Fruit fly (Drosophila melanogaster) whole organism, embryonic: Measurements from ENCODE around the gene CG17906.
A peak's percentile ranks its signal among the peaks of the same experiment; 100 is the strongest.

Experiments
- BtbVII ChIP-seq: fragments of 200-800 bp; sonication (Bioruptor generic); optimal IDR thresholded peaks from 3 replicates; lab custom pipeline; 2017; ENCODE audit warnings: missing biosample characterization, mild to moderate bottlenecking, missing genetic modification characterization
- Bteb2 ChIP-seq: fragments of 200-800 bp; sonication (Bioruptor generic); optimal IDR thresholded peaks from 2 replicates; lab custom pipeline; 2016; ENCODE audit warnings: missing biosample characterization, missing genetic modification characterization
- CG10321 ChIP-seq: fragments of 200-800 bp; sonication (Bioruptor generic); IDR thresholded peaks from 2 replicates; pipeline ENCODE4 v1.3.6; 2022; ENCODE audit warnings: missing biosample characterization, missing genetic modification characterization
- CG10979 ChIP-seq: fragments of 200-800 bp; sonication (Bioruptor generic); optimal IDR thresholded peaks from 2 replicates; lab custom pipeline; 2018; ENCODE audit warnings: missing biosample characterization, mild to moderate bottlenecking, missing genetic modification characterization, moderate library complexity
- CG11247 ChIP-seq: fragments of 200-800 bp; sonication (Bioruptor generic); IDR thresholded peaks from 2 replicates; pipeline ENCODE4 v1.3.6; 2022; ENCODE audit warnings: missing biosample characterization, missing genetic modification characterization
- CG11456 ChIP-seq: fragments of 200-800 bp; sonication (Bioruptor generic); IDR thresholded peaks from 3 replicates; pipeline ENCODE4 v1.3.6; 2022; ENCODE audit warnings: missing biosample characterization, missing genetic modification characterization
- CG11696 ChIP-seq: fragments of 200-800 bp; sonication (Bioruptor generic); IDR thresholded peaks from 2 replicates; pipeline ENCODE4 v1.3.6; 2022; ENCODE audit warnings: missing biosample characterization, missing genetic modification characterization
- CG11723 ChIP-seq: fragments of 200-800 bp; sonication (Bioruptor generic); optimal IDR thresholded peaks from 2 replicates; lab custom pipeline; 2017; ENCODE audit warnings: missing biosample characterization, mild to moderate bottlenecking, missing genetic modification characterization
- CG13624 ChIP-seq: fragments of 200-800 bp; sonication (Bioruptor generic); optimal IDR thresholded peaks from 2 replicates; lab custom pipeline; 2016; ENCODE audit warnings: missing biosample characterization, missing genetic modification characterization
- CG15269 ChIP-seq: fragments of 200-800 bp; sonication (Bioruptor generic); optimal IDR thresholded peaks from 2 replicates; lab custom pipeline; 2018; ENCODE audit warnings: missing biosample characterization, mild to moderate bottlenecking, missing genetic modification characterization, moderate library complexity
- CG15601 ChIP-seq: fragments of 200-800 bp; sonication (Bioruptor generic); optimal IDR thresholded peaks from 3 replicates; lab custom pipeline; 2019; ENCODE audit warnings: missing biosample characterization, mild to moderate bottlenecking, missing genetic modification characterization, moderate library complexity
- CG2889 ChIP-seq: fragments of 200-800 bp; sonication (Bioruptor generic); IDR thresholded peaks from 3 replicates; pipeline ENCODE4 v1.3.6; 2022; ENCODE audit warnings: missing biosample characterization, missing genetic modification characterization
- CG32767 ChIP-seq: fragments of 200-800 bp; sonication (Bioruptor generic); IDR thresholded peaks from 2 replicates; pipeline ENCODE4 v1.3.6; 2022; ENCODE audit warnings: missing biosample characterization, missing genetic modification characterization
- CG3995 ChIP-seq: fragments of 200-800 bp; sonication (Bioruptor generic); optimal IDR thresholded peaks from 3 replicates; lab custom pipeline; 2016; ENCODE audit warnings: missing biosample characterization, missing genetic modification characterization
- CG7928 ChIP-seq: fragments of 200-800 bp; sonication (Bioruptor generic); optimal IDR thresholded peaks from 2 replicates; lab custom pipeline; 2017; ENCODE audit warnings: missing biosample characterization, mild to moderate bottlenecking, missing genetic modification characterization
- CG8478 ChIP-seq: fragments of >200 bp; optimal IDR thresholded peaks from 2 replicates; lab custom pipeline; 2018
- CG9609 ChIP-seq: fragments of 200-800 bp; sonication (Bioruptor generic); optimal IDR thresholded peaks from 3 replicates; lab custom pipeline; 2016; ENCODE audit warnings: missing biosample characterization, missing genetic modification characterization
- Doc2 ChIP-seq: fragments of 200-800 bp; sonication (Bioruptor generic); IDR thresholded peaks from 2 replicates; pipeline ENCODE4 v1.3.6; 2022; ENCODE audit warnings: missing biosample characterization, missing genetic modification characterization
- Ets65A ChIP-seq: fragments of 200-800 bp; sonication (Bioruptor generic); peaks from one replicate; lab custom pipeline; 2016; ENCODE audit warnings: missing biosample characterization, missing genetic modification characterization
- HmgZ ChIP-seq: fragments of 200-800 bp; sonication (Bioruptor generic); optimal IDR thresholded peaks from 2 replicates; lab custom pipeline; 2018; ENCODE audit warnings: missing biosample characterization, mild to moderate bottlenecking, missing genetic modification characterization
- Med ChIP-seq: fragments of 200-800 bp; sonication (Bioruptor generic); peaks from one replicate; lab custom pipeline; 2016; ENCODE audit warnings: missing biosample characterization, missing genetic modification characterization, mild to moderate bottlenecking, inconsistent platforms, moderate library complexity
- Mrtf ChIP-seq: fragments of 200-800 bp; sonication (Bioruptor generic); IDR thresholded peaks from 3 replicates; pipeline ENCODE4 v1.3.6; 2022; ENCODE audit warnings: missing biosample characterization, missing genetic modification characterization
- Neu2 ChIP-seq: fragments of 200-800 bp; sonication (Bioruptor generic); optimal IDR thresholded peaks from 3 replicates; lab custom pipeline; 2016; ENCODE audit warnings: missing biosample characterization, missing genetic modification characterization, borderline replicate concordance
- Nf-YB ChIP-seq: fragments of 200-800 bp; sonication (Bioruptor generic); optimal IDR thresholded peaks from 3 replicates; lab custom pipeline; 2019; ENCODE audit warnings: missing biosample characterization, mild to moderate bottlenecking, missing genetic modification characterization, moderate library complexity
- Rfx ChIP-seq: fragments of 200-800 bp; sonication (Bioruptor generic); IDR thresholded peaks from 2 replicates; pipeline ENCODE4 v1.3.6; 2022; ENCODE audit warnings: missing biosample characterization, missing genetic modification characterization
- Vsx1 ChIP-seq: fragments of 200-800 bp; sonication (Bioruptor generic); optimal IDR thresholded peaks from 2 replicates; lab custom pipeline; 2017; ENCODE audit warnings: missing biosample characterization, mild to moderate bottlenecking, missing genetic modification characterization, missing genetic modification reagents
- Xbp1 ChIP-seq: fragments of 200-800 bp; sonication (Bioruptor generic); optimal IDR thresholded peaks from 3 replicates; lab custom pipeline; 2016; ENCODE audit warnings: missing biosample characterization, mild to moderate bottlenecking, missing genetic modification characterization
- aop ChIP-seq: fragments of 200-800 bp; sonication (Bioruptor generic); IDR thresholded peaks from 2 replicates; pipeline ENCODE4 v1.3.6; 2022; ENCODE audit warnings: missing biosample characterization, missing genetic modification characterization
- ash1 ChIP-seq: fragments of 200-800 bp; sonication (Bioruptor generic); optimal IDR thresholded peaks from 2 replicates; lab custom pipeline; 2018; ENCODE audit warnings: missing biosample characterization, mild to moderate bottlenecking, missing genetic modification characterization
- btn ChIP-seq: fragments of 200-800 bp; sonication (Bioruptor generic); optimal IDR thresholded peaks from 2 replicates; lab custom pipeline; 2016; ENCODE audit warnings: missing biosample characterization, missing genetic modification characterization
- cg ChIP-seq: fragments of 200-800 bp; sonication (Bioruptor generic); optimal IDR thresholded peaks from 3 replicates; lab custom pipeline; 2019; ENCODE audit warnings: missing biosample characterization, mild to moderate bottlenecking, missing genetic modification characterization, moderate library complexity
- dimm ChIP-seq: fragments of 200-800 bp; sonication (Bioruptor generic); IDR thresholded peaks from 2 replicates; pipeline ENCODE4 v1.3.6; 2022; ENCODE audit warnings: missing biosample characterization, missing genetic modification characterization
- dpn ChIP-seq, 2 experiments: fragments of 200-800 bp; sonication (Bioruptor generic); optimal IDR thresholded peaks; 3 replicates each; lab custom pipeline; 2016; ENCODE audit warnings: missing biosample characterization in 2 of 2, missing genetic modification characterization in 2 of 2
- ems ChIP-seq: fragments of 200-800 bp; sonication (Bioruptor generic); optimal IDR thresholded peaks from 3 replicates; lab custom pipeline; 2016; ENCODE audit warnings: missing biosample characterization, missing genetic modification characterization
- esg ChIP-seq: fragments of 200-800 bp; sonication (Bioruptor generic); conservative IDR thresholded peaks from 2 replicates; pipeline ENCODE4 v1.3.6; 2022; ENCODE audit warnings: missing biosample characterization, missing genetic modification characterization
- gcm ChIP-seq: fragments of 200-800 bp; sonication (Bioruptor generic); optimal IDR thresholded peaks from 2 replicates; lab custom pipeline; 2019; ENCODE audit warnings: missing biosample characterization, mild to moderate bottlenecking, missing genetic modification characterization, moderate library complexity
- grau ChIP-seq: fragments of 200-800 bp; optimal IDR thresholded peaks from 3 replicates; lab custom pipeline; 2019; ENCODE audit warnings: missing biosample characterization, mild to moderate bottlenecking, missing genetic modification characterization, moderate library complexity
- her ChIP-seq: fragments of 200-800 bp; sonication (Bioruptor generic); optimal IDR thresholded peaks from 2 replicates; lab custom pipeline; 2016; ENCODE audit warnings: missing biosample characterization, missing genetic modification characterization
- hkb ChIP-seq, 2 experiments: fragments of 200-800 bp in 1 of 2; fragments of >200 bp in 1 of 2; sonication (Bioruptor generic) in 1 of 2; IDR thresholded peaks in 1 of 2; optimal IDR thresholded peaks in 1 of 2; 2 replicates each; pipeline versions ENCODE4 v1.3.6 to Lab custom; 2017 to 2022; ENCODE audit warnings: missing biosample characterization in 1 of 2, missing genetic modification characterization in 1 of 2
- ind ChIP-seq: fragments of 200-800 bp; sonication (Bioruptor generic); optimal IDR thresholded peaks from 3 replicates; lab custom pipeline; 2016; ENCODE audit warnings: missing biosample characterization, missing genetic modification characterization
- kah ChIP-seq: fragments of 200-800 bp; sonication (Bioruptor generic); optimal IDR thresholded peaks from 2 replicates; lab custom pipeline; 2018; ENCODE audit warnings: missing biosample characterization, mild to moderate bottlenecking, missing genetic modification characterization
- mld ChIP-seq: fragments of 200-800 bp; sonication (Bioruptor generic); IDR thresholded peaks from 3 replicates; pipeline ENCODE4 v1.3.6; 2022; ENCODE audit warnings: missing biosample characterization, missing genetic modification characterization; ENCODE audit not compliant: partially characterized antibody
- pita ChIP-seq: fragments of 200-800 bp; sonication (Bioruptor generic); optimal IDR thresholded peaks from 2 replicates; lab custom pipeline; 2017; ENCODE audit warnings: missing biosample characterization, mild to moderate bottlenecking, missing genetic modification characterization
- ranshi ChIP-seq: fragments of 200-800 bp; sonication (Bioruptor generic); IDR thresholded peaks from 2 replicates; pipeline ENCODE4 v1.3.6; 2022; ENCODE audit warnings: missing biosample characterization, missing genetic modification characterization
- stc ChIP-seq: fragments of 200-800 bp; sonication (Bioruptor generic); IDR thresholded peaks from 2 replicates; pipeline ENCODE4 v1.3.6; 2022; ENCODE audit warnings: missing biosample characterization, missing genetic modification characterization
- stwl ChIP-seq: fragments of 200-800 bp; sonication (Bioruptor generic); optimal IDR thresholded peaks from 3 replicates; lab custom pipeline; 2018; ENCODE audit warnings: missing biosample characterization, mild to moderate bottlenecking, missing genetic modification characterization, moderate library complexity
- tap ChIP-seq: fragments of 200-800 bp; optimal IDR thresholded peaks from 3 replicates; lab custom pipeline; 2019; ENCODE audit warnings: missing biosample characterization, mild to moderate bottlenecking, missing genetic modification characterization, moderate library complexity
- tgo ChIP-seq: fragments of 200-800 bp; sonication (Bioruptor generic); IDR thresholded peaks from 3 replicates; pipeline ENCODE4 v1.3.6; 2022; ENCODE audit warnings: missing biosample characterization, missing genetic modification characterization
- tio ChIP-seq: fragments of 200-800 bp; sonication (Bioruptor generic); optimal IDR thresholded peaks from 2 replicates; lab custom pipeline; 2017; ENCODE audit warnings: missing biosample characterization, missing genetic modification characterization, inconsistent platforms
- wek ChIP-seq: fragments of 200-800 bp; sonication (Bioruptor generic); optimal IDR thresholded peaks from 3 replicates; lab custom pipeline; 2018; ENCODE audit warnings: missing biosample characterization, mild to moderate bottlenecking, missing genetic modification characterization, moderate library complexity

Gene CG17906

DNA sequence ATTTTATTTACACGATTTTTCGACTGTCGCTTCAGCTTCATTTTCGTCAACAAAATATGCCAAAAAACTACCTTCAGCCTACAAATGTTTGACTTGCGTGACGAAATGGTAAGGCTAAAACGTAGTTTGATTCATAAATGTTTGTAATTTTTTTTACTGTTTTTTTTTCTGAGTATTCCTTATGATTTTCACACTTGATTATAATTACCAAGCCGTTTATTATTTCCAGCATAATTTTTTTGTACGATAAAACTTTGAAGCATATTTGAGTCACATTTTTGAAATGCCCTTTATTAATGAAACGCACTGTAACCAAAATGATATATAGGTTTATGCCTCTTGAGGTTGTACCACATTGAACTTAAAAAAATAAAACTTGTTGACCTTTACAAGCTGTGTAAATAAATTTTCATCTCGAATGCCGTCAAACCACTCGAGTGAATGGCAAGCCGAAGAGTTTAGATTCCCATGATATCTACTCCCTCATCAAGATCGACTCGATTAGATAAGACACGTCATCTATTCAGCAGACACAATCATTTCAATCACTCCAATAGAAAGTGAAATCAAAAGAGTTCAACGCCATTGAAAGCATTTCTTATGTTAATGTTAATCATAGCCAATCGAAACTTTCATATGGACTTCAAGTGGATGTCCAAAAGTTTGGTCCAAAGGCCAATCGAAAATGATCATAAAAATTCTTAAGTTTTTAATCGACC lies 11.4 kb upstream of the CG17906 start:
- no peak for TF ChIP-seq kah (GFP tag; lab: Kevin White, UChicago)
- TF ChIP-seq CG2889 (GFP tag; lab: Robert Waterston, UW) = no peak
- TF ChIP-seq CG7928 (GFP tag; lab: Kevin White, UChicago) = peak; percentile 4
- TF ChIP-seq Ets65A (GFP tag; lab: Kevin White, UChicago) = peak; percentile 51
- TF ChIP-seq hkb (optimal IDR thresholded peaks at IDR 0.05; lab: Kevin White, UChicago) = no peak
- peak; percentile 73 for TF ChIP-seq hkb (GFP tag; IDR thresholded peaks at IDR 0.05; lab: Robert Waterston, UW)
- no peak for TF ChIP-seq her (GFP tag; lab: Kevin White, UChicago)
- TF ChIP-seq CG8478 (lab: Kevin White, UChicago) = no peak
- peak; percentile 42 for TF ChIP-seq ind (GFP tag; lab: Kevin White, UChicago)
- no peak for TF ChIP-seq CG10321 (GFP tag; lab: Robert Waterston, UW)
- TF ChIP-seq Bteb2 (GFP tag; lab: Kevin White, UChicago) = peak; percentile 34
- TF ChIP-seq dimm (GFP tag; lab: Robert Waterston, UW) = no peak
- TF ChIP-seq ems (GFP tag; lab: Kevin White, UChicago) = peak; percentile 21
- no peak for TF ChIP-seq CG9609 (GFP tag; lab: Kevin White, UChicago)
- TF ChIP-seq aop (GFP tag; lab: Robert Waterston, UW) = no peak
- peak; percentile 51 for TF ChIP-seq Xbp1
- peak; percentile 66 for TF ChIP-seq stc (GFP tag; lab: Robert Waterston, UW)
- no peak for TF ChIP-seq btn (GFP tag; lab: Kevin White, UChicago)
- TF ChIP-seq CG15269 (tag; lab: Kevin White, UChicago) = peak; percentile 85
- no peak for TF ChIP-seq cg
- TF ChIP-seq Rfx (GFP tag; lab: Robert Waterston, UW) = peak; percentile 76
- peak; percentile 76 for TF ChIP-seq CG13624 (GFP tag; lab: Kevin White, UChicago)
- TF ChIP-seq mld (GFP tag; lab: Robert Waterston, UW) = no peak
- no peak for TF ChIP-seq CG15601 (tag; lab: Kevin White, UChicago)
- TF ChIP-seq ranshi (GFP tag; lab: Robert Waterston, UW) = 0 out of 2 replicates have a peak, but pooled peaks have one; percentile 4
- peak; percentile 53 for TF ChIP-seq CG11696 (GFP tag; lab: Robert Waterston, UW)
- TF ChIP-seq Nf-YB = peak; percentile 11
- TF ChIP-seq ash1 (GFP tag; lab: Kevin White, UChicago) = no peak
- TF ChIP-seq wek (GFP tag; lab: Kevin White, UChicago) = no peak
- TF ChIP-seq gcm = peak; percentile 20
- TF ChIP-seq Med (GFP tag; lab: Kevin White, UChicago) = peak; percentile 89
- TF ChIP-seq grau (tag; lab: Kevin White, UChicago) = peak; percentile 48
- TF ChIP-seq HmgZ (tag; lab: Kevin White, UChicago) = peak; percentile 8
- TF ChIP-seq BtbVII (GFP tag; lab: Kevin White, UChicago) = peak; percentile 40
- TF ChIP-seq tgo (GFP tag; lab: Robert Waterston, UW) = peak; percentile 42; the same call in 1 of the 3 replicates
- TF ChIP-seq esg = peak; percentile 47
- peak; percentile 1 for TF ChIP-seq CG10979
- TF ChIP-seq CG32767 = 0 out of 2 replicates have a peak, but pooled peaks have one; percentile 27
- no peak for TF ChIP-seq CG11247
- TF ChIP-seq stwl = no peak
- no peak for TF ChIP-seq pita (GFP tag; lab: Kevin White, UChicago)
- TF ChIP-seq CG11723 (GFP tag; lab: Kevin White, UChicago) = no peak
- no peak for TF ChIP-seq Doc2 (GFP tag; lab: Robert Waterston, UW)
- no peak for TF ChIP-seq CG11456 (GFP tag; lab: Robert Waterston, UW)
- TF ChIP-seq CG3995 (GFP tag; lab: Kevin White, UChicago) = no peak
- TF ChIP-seq Vsx1 = peak; percentile 15
- TF ChIP-seq dpn (GFP tag; optimal IDR thresholded peaks at IDR 0.05; lab: Kevin White, UChicago) = peak; percentile 34 to 61
- no peak for TF ChIP-seq tap (tag; lab: Kevin White, UChicago)
- TF ChIP-seq Mrtf (GFP tag; lab: Robert Waterston, UW) = peak; percentile 61; the same call in 1 of the 3 replicates
- no peak for TF ChIP-seq Neu2
- peak; percentile 26 for TF ChIP-seq tio
